Worm (Caenorhabditis elegans) whole organism, L3 larva: Measurements from ENCODE around the gene C47D12.4.
A peak's percentile ranks its signal among the peaks of the same experiment; 100 is the strongest.

Source experiments
- R02D3.7 ChIP-seq: fragments of 150-350 bp; optimal IDR thresholded peaks from 2 replicates; lab custom pipeline; 2014; ENCODE audit warnings: missing biosample characterization, missing genetic modification characterization
- ZK546.5 ChIP-seq: sonication (generic microtip); optimal IDR thresholded peaks from 2 replicates; lab custom pipeline; 2017; ENCODE audit warnings: missing biosample characterization, missing genetic modification characterization
- aly-2 ChIP-seq: fragments of 150-350 bp; optimal IDR thresholded peaks from 2 replicates; lab custom pipeline; 2014; ENCODE audit warnings: missing biosample characterization, missing genetic modification characterization
- ama-1 ChIP-seq: fragments of 150-350 bp; optimal IDR thresholded peaks from 2 replicates; lab custom pipeline; 2018
- ceh-16 ChIP-seq: sonication (generic microtip); optimal IDR thresholded peaks from 2 replicates; lab custom pipeline; 2017; ENCODE audit warnings: missing biosample characterization, missing genetic modification characterization
- ceh-9 ChIP-seq: sonication (generic microtip); optimal IDR thresholded peaks from 2 replicates; lab custom pipeline; 2018; ENCODE audit warnings: missing biosample characterization, missing genetic modification characterization
- daf-12 ChIP-seq: fragments of 150-350 bp; optimal IDR thresholded peaks from 2 replicates; lab custom pipeline; 2014; ENCODE audit warnings: missing biosample characterization, missing genetic modification reagents, missing genetic modification characterization
- egl-27 ChIP-seq: sonication (generic microtip); optimal IDR thresholded peaks from 4 replicates; lab custom pipeline; 2017; ENCODE audit warnings: missing biosample characterization, missing genetic modification reagents, missing genetic modification characterization
- egl-5 ChIP-seq: fragments of 150-350 bp; optimal IDR thresholded peaks from 2 replicates; lab custom pipeline; 2017; ENCODE audit warnings: missing biosample characterization, missing genetic modification reagents, missing genetic modification characterization, inconsistent platforms
- elt-1 ChIP-seq: fragments of 150-350 bp; optimal IDR thresholded peaks from 2 replicates; lab custom pipeline; 2014; ENCODE audit warnings: missing biosample characterization, missing genetic modification characterization
- elt-2 ChIP-seq: sonication (generic microtip); optimal IDR thresholded peaks from 2 replicates; lab custom pipeline; 2016; ENCODE audit warnings: missing genetic modification reagents, mild to moderate bottlenecking, missing genetic modification characterization, missing compliant biosample characterization
- elt-3 ChIP-seq, 3 experiments: fragments of 150-350 bp in 1 of 3; sonication (generic microtip) in 2 of 3; optimal IDR thresholded peaks; 2 replicates in 2 of 3; 4 replicates in 1 of 3; lab custom pipeline; 2014 to 2017; ENCODE audit warnings: missing biosample characterization in 3 of 3, missing genetic modification characterization in 3 of 3
- eor-1 ChIP-seq, 2 experiments: fragments of 150-350 bp; optimal IDR thresholded peaks; 2 replicates each; lab custom pipeline; 2014 to 2018; ENCODE audit warnings: missing biosample characterization in 2 of 2, missing genetic modification characterization in 2 of 2
- fkh-10 ChIP-seq: sonication (generic microtip); optimal IDR thresholded peaks from 2 replicates; lab custom pipeline; 2017; ENCODE audit warnings: missing biosample characterization, missing genetic modification reagents, missing genetic modification characterization
- fkh-2 ChIP-seq: fragments of 150-350 bp; optimal IDR thresholded peaks from 2 replicates; lab custom pipeline; 2014; ENCODE audit warnings: missing biosample characterization, missing genetic modification reagents, missing genetic modification characterization
- fos-1 ChIP-seq: fragments of 150-350 bp; optimal IDR thresholded peaks from 2 replicates; lab custom pipeline; 2014; ENCODE audit warnings: missing biosample characterization, missing genetic modification characterization
- jun-1 ChIP-seq: fragments of 150-350 bp; optimal IDR thresholded peaks from 2 replicates; lab custom pipeline; 2014; ENCODE audit warnings: missing biosample characterization, missing genetic modification reagents, missing genetic modification characterization
- lin-15B ChIP-seq: fragments of 150-350 bp; optimal IDR thresholded peaks from 2 replicates; lab custom pipeline; 2014; ENCODE audit warnings: missing biosample characterization, missing genetic modification characterization
- lin-39 ChIP-seq: fragments of 150-350 bp; optimal IDR thresholded peaks from 2 replicates; lab custom pipeline; 2018; ENCODE audit warnings: missing biosample characterization, missing genetic modification reagents, missing genetic modification characterization
- lsy-12 ChIP-seq: sonication (generic microtip); optimal IDR thresholded peaks from 2 replicates; lab custom pipeline; 2016; ENCODE audit warnings: mild to moderate bottlenecking, missing genetic modification characterization, missing compliant biosample characterization
- mdl-1 ChIP-seq: fragments of 150-350 bp; optimal IDR thresholded peaks from 2 replicates; lab custom pipeline; 2014; ENCODE audit warnings: missing biosample characterization, missing genetic modification characterization
- mml-1 ChIP-seq: fragments of 150-350 bp; sonication (generic microtip); optimal IDR thresholded peaks from 3 replicates; lab custom pipeline; 2014; ENCODE audit warnings: missing biosample characterization, missing genetic modification characterization
- nfya-1 ChIP-seq: sonication (generic microtip); optimal IDR thresholded peaks from 2 replicates; lab custom pipeline; 2017; ENCODE audit warnings: missing genetic modification characterization, mild to moderate bottlenecking, missing compliant biosample characterization, antibody characterized with exemption, moderate library complexity; ENCODE audit not compliant: insufficient read depth
- nhr-11 ChIP-seq: fragments of 150-350 bp; optimal IDR thresholded peaks from 2 replicates; lab custom pipeline; 2014; ENCODE audit warnings: missing biosample characterization, missing genetic modification characterization
- nhr-12 ChIP-seq: fragments of 150-350 bp; optimal IDR thresholded peaks from 2 replicates; lab custom pipeline; 2014; ENCODE audit warnings: missing biosample characterization, missing genetic modification characterization
- nhr-23 ChIP-seq: fragments of 150-350 bp; optimal IDR thresholded peaks from 2 replicates; lab custom pipeline; 2014; ENCODE audit warnings: missing biosample characterization, missing genetic modification reagents, missing genetic modification characterization
- nhr-237 ChIP-seq: fragments of 150-350 bp; optimal IDR thresholded peaks from 2 replicates; lab custom pipeline; 2014; ENCODE audit warnings: missing biosample characterization, missing genetic modification characterization
- nhr-25 ChIP-seq: sonication (generic microtip); optimal IDR thresholded peaks from 2 replicates; lab custom pipeline; 2017; ENCODE audit warnings: missing biosample characterization, missing genetic modification characterization
- nhr-28 ChIP-seq: fragments of 150-350 bp; optimal IDR thresholded peaks from 2 replicates; lab custom pipeline; 2014; ENCODE audit warnings: missing biosample characterization, missing genetic modification characterization
- nhr-43 ChIP-seq: sonication (generic microtip); optimal IDR thresholded peaks from 2 replicates; lab custom pipeline; 2016; ENCODE audit warnings: mild to moderate bottlenecking, missing genetic modification characterization, missing compliant biosample characterization; ENCODE audit not compliant: poor library complexity, severe bottlenecking
- nhr-67 ChIP-seq: fragments of 150-350 bp; optimal IDR thresholded peaks from 2 replicates; lab custom pipeline; 2014; ENCODE audit warnings: missing biosample characterization, missing genetic modification characterization
- nhr-76 ChIP-seq: fragments of 150-350 bp; sonication (generic microtip); optimal IDR thresholded peaks from 5 replicates; lab custom pipeline; 2014; ENCODE audit warnings: missing biosample characterization, missing genetic modification characterization
- pha-4 ChIP-seq: fragments of 150-350 bp; optimal IDR thresholded peaks from 2 replicates; lab custom pipeline; 2014; ENCODE audit warnings: missing biosample characterization, missing genetic modification reagents, missing genetic modification characterization
- pqm-1 ChIP-seq: fragments of 150-350 bp; optimal IDR thresholded peaks from 2 replicates; lab custom pipeline; 2017; ENCODE audit warnings: missing biosample characterization, missing genetic modification characterization, inconsistent platforms
- sea-2 ChIP-seq: fragments of 150-350 bp; sonication (generic microtip); optimal IDR thresholded peaks from 4 replicates; lab custom pipeline; 2014; ENCODE audit warnings: missing biosample characterization, missing genetic modification reagents, missing genetic modification characterization
- skn-1 ChIP-seq: fragments of 150-350 bp; optimal IDR thresholded peaks from 2 replicates; lab custom pipeline; 2014; ENCODE audit warnings: missing biosample characterization, missing genetic modification characterization
- snpc-4 ChIP-seq: fragments of 150-350 bp; optimal IDR thresholded peaks from 2 replicates; lab custom pipeline; 2014; ENCODE audit warnings: missing biosample characterization, missing genetic modification characterization
- tbx-2 ChIP-seq: sonication (generic microtip); optimal IDR thresholded peaks from 2 replicates; lab custom pipeline; 2016; ENCODE audit warnings: mild to moderate bottlenecking, missing genetic modification characterization, missing compliant biosample characterization
- unc-39 ChIP-seq: sonication (generic microtip); optimal IDR thresholded peaks from 4 replicates; lab custom pipeline; 2017; ENCODE audit warnings: missing biosample characterization, missing genetic modification characterization
- unc-62 ChIP-seq: fragments of 150-350 bp; sonication (generic microtip); optimal IDR thresholded peaks from 4 replicates; lab custom pipeline; 2014; ENCODE audit warnings: missing biosample characterization, missing genetic modification reagents, missing genetic modification characterization
- zag-1 ChIP-seq: fragments of 150-350 bp; optimal IDR thresholded peaks from 2 replicates; lab custom pipeline; 2014; ENCODE audit warnings: missing biosample characterization, missing genetic modification characterization
- ztf-11 ChIP-seq: fragments of 150-350 bp; optimal IDR thresholded peaks from 2 replicates; lab custom pipeline; 2014; ENCODE audit warnings: missing biosample characterization, missing genetic modification characterization

Gene C47D12.4

ce11 chrII:11657079-11657478, 24.5 kb upstream of the C47D12.4 start, which contains the start of gene nep-1:
TSS of gene nep-1 (minus strand) at chrII:11657179.
- TF ChIP-seq fos-1 (tag; lab: Kevin White, UChicago): no peak
- TF ChIP-seq nhr-23 (tag; lab: Kevin White, UChicago): peak; percentile 13
- no peak for TF ChIP-seq nhr-67
- TF ChIP-seq tbx-2 (tag; lab: Kevin White, UChicago): no peak

DNA sequence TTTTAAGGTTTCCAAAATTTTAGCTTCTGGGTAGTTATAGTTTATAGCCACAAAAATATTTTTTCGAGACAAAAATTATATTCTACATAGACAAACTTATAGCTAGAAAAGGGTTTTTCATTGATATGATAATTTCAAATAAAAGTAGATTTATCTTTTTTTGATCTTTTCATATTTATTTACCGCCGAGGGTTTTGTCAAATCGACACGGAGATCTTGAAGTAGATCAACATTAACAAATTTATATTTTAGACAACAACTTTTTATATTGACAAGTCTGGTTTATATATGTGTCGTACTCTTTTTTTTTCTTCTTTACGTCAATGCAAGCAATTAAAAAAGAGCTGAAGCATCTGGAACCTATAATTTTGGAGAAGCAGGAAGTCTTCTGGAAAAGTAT, 22.7 kb upstream of the C47D12.4 start:
- TF ChIP-seq nhr-11 (tag; lab: Kevin White, UChicago): no peak
- no peak for TF ChIP-seq egl-5 (tag; lab: Kevin White, UChicago)

DNA sequence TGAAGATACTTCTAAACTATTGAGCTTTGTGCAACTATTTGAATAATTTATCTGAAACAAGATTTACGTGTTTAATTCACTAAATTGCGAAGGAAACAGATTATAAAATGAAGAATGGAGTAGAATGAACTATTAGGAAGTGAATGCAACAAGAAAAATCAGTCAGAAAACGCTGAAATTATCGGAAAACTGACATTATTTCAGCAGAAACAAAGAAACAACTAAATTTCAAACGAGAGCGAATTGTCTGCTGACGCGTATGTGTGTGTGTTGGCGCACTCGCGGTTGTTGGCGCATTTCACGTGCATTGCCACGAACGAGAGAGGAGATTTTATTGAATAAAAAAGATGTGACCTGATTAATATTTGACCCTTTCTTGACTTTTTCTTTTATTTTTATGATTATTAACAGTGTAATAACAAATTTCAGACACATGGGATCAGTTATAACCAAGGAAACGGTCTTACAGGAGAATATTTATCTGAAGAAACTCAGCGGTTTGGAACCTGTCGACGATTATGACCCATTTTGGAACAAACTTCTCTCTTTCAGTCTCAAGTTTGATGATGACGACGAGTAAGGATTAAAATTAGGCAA, 5.6 kb upstream of the C47D12.4 start, which contains the start of the genes trr-1 and C47D12.2:
trr-1 (minus strand) TSS at position 51 of the 597 bp plus-strand sequence.
C47D12.2 (plus strand) TSS at position 430 of the 597 bp plus-strand sequence.
- TF ChIP-seq ZK546.5 (tag; lab: Kevin White, UChicago): no peak
- no peak for TF ChIP-seq unc-62 (GFP tag; lab: Kevin White, UChicago)
- TF ChIP-seq lin-39 (tag; lab: Kevin White, UChicago): peak; percentile 22
- TF ChIP-seq nhr-25: peak; percentile 78
- no peak for TF ChIP-seq nhr-237 (tag; lab: Kevin White, UChicago)
- TF ChIP-seq aly-2 (tag; lab: Kevin White, UChicago): no peak
- TF ChIP-seq nhr-12: no peak
- TF ChIP-seq skn-1 (tag; lab: Kevin White, UChicago): peak; percentile 16
- TF ChIP-seq zag-1 (tag; lab: Kevin White, UChicago): no peak
- no peak for TF ChIP-seq jun-1 (tag; lab: Kevin White, UChicago)
- no peak for TF ChIP-seq ceh-9 (tag; lab: Kevin White, UChicago)
- peak; percentile 81 for TF ChIP-seq lin-15B (tag; lab: Kevin White, UChicago)
- TF ChIP-seq nhr-76 (tag; lab: Kevin White, UChicago): no peak
- TF ChIP-seq nhr-28: no peak
- peak; percentile 79 for TF ChIP-seq R02D3.7 (tag; lab: Kevin White, UChicago)
- no peak for TF ChIP-seq fkh-10 (GFP tag; lab: Kevin White, UChicago)
- TF ChIP-seq nhr-43 (tag; lab: Kevin White, UChicago): peak; percentile 48
- no peak for TF ChIP-seq eor-1 (tag; optimal IDR thresholded peaks at IDR 0.05; lab: Kevin White, UChicago)
- peak; percentile 10 for TF ChIP-seq lsy-12 (tag; lab: Kevin White, UChicago)
- no peak for TF ChIP-seq elt-3 (tag; optimal IDR thresholded peaks at IDR 0.05; lab: Kevin White, UChicago)
- TF ChIP-seq nhr-11 (tag; lab: Kevin White, UChicago): no peak
- peak; percentile 79 for TF ChIP-seq nhr-23 (tag; lab: Kevin White, UChicago)
- no peak for TF ChIP-seq snpc-4 (tag; lab: Kevin White, UChicago)
- no peak for TF ChIP-seq nfya-1 (tag; lab: Kevin White, UChicago)
- TF ChIP-seq ama-1 (lab: Kevin White, UChicago): no peak
- TF ChIP-seq mdl-1: no peak
- TF ChIP-seq elt-2 (tag; lab: Kevin White, UChicago): peak; percentile 40
- TF ChIP-seq ztf-11 (tag; lab: Kevin White, UChicago): no peak
- no peak for TF ChIP-seq daf-12 (tag; lab: Kevin White, UChicago)
- TF ChIP-seq unc-39: no peak
- TF ChIP-seq fos-1 (tag; lab: Kevin White, UChicago): no peak
- TF ChIP-seq elt-1 (tag; lab: Kevin White, UChicago): no peak
- no peak for TF ChIP-seq pha-4 (tag; lab: Kevin White, UChicago)
- TF ChIP-seq nhr-67: no peak
- TF ChIP-seq pqm-1 (tag; lab: Kevin White, UChicago): peak; percentile 23
- no peak for TF ChIP-seq ceh-16 (tag; lab: Kevin White, UChicago)
- no peak for TF ChIP-seq mml-1
- no peak for TF ChIP-seq fkh-2
- TF ChIP-seq egl-27 (tag; lab: Kevin White, UChicago): no peak
- TF ChIP-seq sea-2 (GFP tag; lab: Kevin White, UChicago): no peak
- TF ChIP-seq, all 47 proteins: peak for 10
